Fruit fly (Drosophila melanogaster) whole organism, embryonic: Measurements from ENCODE around the gene Fie.
A peak's percentile ranks its signal among the peaks of the same experiment; 100 is the strongest.

Source experiments
- CG10147 ChIP-seq: fragments of 200-800 bp; sonication (Bioruptor generic); optimal IDR thresholded peaks from 2 replicates; lab custom pipeline; 2019; ENCODE audit warnings: missing biosample characterization, mild to moderate bottlenecking, missing genetic modification characterization, moderate library complexity
- CG12155 ChIP-seq: fragments of 200-800 bp; sonication (Bioruptor generic); optimal IDR thresholded peaks from 3 replicates; lab custom pipeline; 2016; ENCODE audit warnings: missing biosample characterization, missing genetic modification characterization
- CG12299 ChIP-seq: fragments of 200-800 bp; sonication (Bioruptor generic); optimal IDR thresholded peaks from 2 replicates; lab custom pipeline; 2018; ENCODE audit warnings: missing biosample characterization, mild to moderate bottlenecking, missing genetic modification characterization
- CG12659 ChIP-seq: fragments of 200-800 bp; sonication (Bioruptor generic); optimal IDR thresholded peaks from 3 replicates; lab custom pipeline; 2017; ENCODE audit warnings: mild to moderate bottlenecking, missing biosample characterization, missing genetic modification reagents, missing genetic modification characterization
- CG13287 ChIP-seq: fragments of 200-800 bp; sonication (Bioruptor generic); IDR thresholded peaks from 2 replicates; pipeline ENCODE4 v1.3.6; 2022; ENCODE audit warnings: missing biosample characterization, missing genetic modification characterization; ENCODE audit not compliant: partially characterized antibody
- CG14710 ChIP-seq: fragments of 200-800 bp; sonication (Bioruptor generic); optimal IDR thresholded peaks from 3 replicates; lab custom pipeline; 2019; ENCODE audit warnings: missing biosample characterization, mild to moderate bottlenecking, missing genetic modification characterization, moderate library complexity
- CG15011 ChIP-seq: fragments of 200-800 bp; sonication (Bioruptor generic); optimal IDR thresholded peaks from 3 replicates; lab custom pipeline; 2018; ENCODE audit warnings: missing biosample characterization, mild to moderate bottlenecking, missing genetic modification characterization
- CG15269 ChIP-seq: fragments of 200-800 bp; sonication (Bioruptor generic); optimal IDR thresholded peaks from 2 replicates; lab custom pipeline; 2018; ENCODE audit warnings: missing biosample characterization, mild to moderate bottlenecking, missing genetic modification characterization, moderate library complexity
- CG15514 ChIP-seq: fragments of 200-800 bp; sonication (Bioruptor generic); optimal IDR thresholded peaks from 3 replicates; lab custom pipeline; 2017; ENCODE audit warnings: missing biosample characterization, missing genetic modification characterization, mild to moderate bottlenecking, moderate library complexity, missing genetic modification reagents
- CG16813 ChIP-seq: fragments of 200-800 bp; sonication (Bioruptor generic); IDR thresholded peaks from 3 replicates; pipeline ENCODE4 v1.3.6; 2022; ENCODE audit warnings: missing biosample characterization, missing genetic modification characterization; ENCODE audit not compliant: partially characterized antibody
- CG16863 ChIP-seq: fragments of 200-800 bp; sonication (Bioruptor generic); optimal IDR thresholded peaks from 3 replicates; lab custom pipeline; 2016; ENCODE audit warnings: missing biosample characterization, missing genetic modification characterization
- CG17186 ChIP-seq: fragments of 200-800 bp; sonication (Bioruptor generic); optimal IDR thresholded peaks from 3 replicates; lab custom pipeline; 2017; ENCODE audit warnings: missing biosample characterization, missing genetic modification reagents, missing genetic modification characterization
- CG2129 ChIP-seq: fragments of 200-800 bp; sonication (Bioruptor generic); IDR thresholded peaks from 2 replicates; pipeline ENCODE4 v1.3.6; 2022; ENCODE audit warnings: missing biosample characterization, missing genetic modification characterization; ENCODE audit not compliant: partially characterized antibody
- CG2678 ChIP-seq: fragments of 200-800 bp; sonication (Bioruptor generic); optimal IDR thresholded peaks from 3 replicates; lab custom pipeline; 2019; ENCODE audit warnings: missing biosample characterization, mild to moderate bottlenecking, missing genetic modification characterization, moderate library complexity
- CG30403 ChIP-seq: fragments of 200-800 bp; sonication (Bioruptor generic); optimal IDR thresholded peaks from 3 replicates; lab custom pipeline; 2016; ENCODE audit warnings: missing biosample characterization, missing genetic modification characterization
- CG34224 ChIP-seq: fragments of 200-800 bp; sonication (Bioruptor generic); IDR thresholded peaks from 3 replicates; pipeline ENCODE4 v1.3.6; 2022; ENCODE audit warnings: missing biosample characterization, missing genetic modification characterization; ENCODE audit not compliant: partially characterized antibody
- CG34376 ChIP-seq: fragments of 200-800 bp; sonication (Bioruptor generic); optimal IDR thresholded peaks from 2 replicates; lab custom pipeline; 2018; ENCODE audit warnings: missing biosample characterization, mild to moderate bottlenecking, missing genetic modification characterization
- CG4282 ChIP-seq: fragments of 200-800 bp; sonication (Bioruptor generic); optimal IDR thresholded peaks from 2 replicates; lab custom pipeline; 2016; ENCODE audit warnings: missing biosample characterization, missing genetic modification characterization
- CG4424 ChIP-seq: fragments of 200-800 bp; sonication (Bioruptor generic); optimal IDR thresholded peaks from 3 replicates; lab custom pipeline; 2016; ENCODE audit warnings: missing biosample characterization, missing genetic modification characterization
- CG4617 ChIP-seq: fragments of 200-800 bp; sonication (Bioruptor generic); optimal IDR thresholded peaks from 3 replicates; lab custom pipeline; 2016; ENCODE audit warnings: missing biosample characterization, missing genetic modification characterization, borderline replicate concordance
- CG7928 ChIP-seq: fragments of 200-800 bp; sonication (Bioruptor generic); optimal IDR thresholded peaks from 2 replicates; lab custom pipeline; 2017; ENCODE audit warnings: missing biosample characterization, mild to moderate bottlenecking, missing genetic modification characterization
- CG7963 ChIP-seq: fragments of 200-800 bp; sonication (Bioruptor generic); IDR thresholded peaks from 3 replicates; pipeline ENCODE4 v1.3.6; 2022; ENCODE audit warnings: missing biosample characterization, missing genetic modification characterization; ENCODE audit not compliant: partially characterized antibody
- CG9797 ChIP-seq: fragments of 200-800 bp; sonication (Bioruptor generic); optimal IDR thresholded peaks from 3 replicates; lab custom pipeline; 2018; ENCODE audit warnings: missing biosample characterization, mild to moderate bottlenecking, missing genetic modification characterization
- D ChIP-seq, 2 experiments: fragments of 200-800 bp in 1 of 2; fragments of >200 bp in 1 of 2; sonication (Bioruptor generic) in 1 of 2; optimal IDR thresholded peaks; 2 replicates in 1 of 2; 3 replicates in 1 of 2; lab custom pipeline; 2017; ENCODE audit warnings: mild to moderate bottlenecking in 1 of 2, missing biosample characterization in 1 of 2, missing genetic modification characterization in 1 of 2, missing genetic modification reagents in 1 of 2
- Dp ChIP-seq: fragments of 200-800 bp; sonication (Bioruptor generic); optimal IDR thresholded peaks from 2 replicates; lab custom pipeline; 2018; ENCODE audit warnings: missing biosample characterization, mild to moderate bottlenecking, missing genetic modification characterization, moderate library complexity
- Dref ChIP-seq: fragments of 200-800 bp; sonication (Bioruptor generic); IDR thresholded peaks from 2 replicates; pipeline ENCODE4 v1.3.6; 2022; ENCODE audit warnings: missing biosample characterization, missing genetic modification characterization
- E2f2 ChIP-seq: fragments of 200-800 bp; sonication (Bioruptor generic); IDR thresholded peaks from 2 replicates; pipeline ENCODE4 v1.3.6; 2022; ENCODE audit warnings: missing biosample characterization, missing genetic modification characterization
- HmgZ ChIP-seq: fragments of 200-800 bp; sonication (Bioruptor generic); optimal IDR thresholded peaks from 2 replicates; lab custom pipeline; 2018; ENCODE audit warnings: missing biosample characterization, mild to moderate bottlenecking, missing genetic modification characterization
- Med ChIP-seq: fragments of 200-800 bp; sonication (Bioruptor generic); peaks from one replicate; lab custom pipeline; 2016; ENCODE audit warnings: missing biosample characterization, missing genetic modification characterization, mild to moderate bottlenecking, inconsistent platforms, moderate library complexity
- NfI ChIP-seq: fragments of 200-800 bp; sonication (Bioruptor generic); optimal IDR thresholded peaks from 3 replicates; lab custom pipeline; 2018; ENCODE audit warnings: missing biosample characterization, mild to moderate bottlenecking, missing genetic modification characterization, moderate library complexity
- PHDP ChIP-seq: fragments of 200-800 bp; sonication (Bioruptor generic); optimal IDR thresholded peaks from 3 replicates; lab custom pipeline; 2018; ENCODE audit warnings: missing biosample characterization, mild to moderate bottlenecking, missing genetic modification characterization, moderate library complexity
- Pdp1 ChIP-seq, 2 experiments: fragments of 200-800 bp; sonication (Bioruptor generic); optimal IDR thresholded peaks; 3 replicates each; lab custom pipeline; 2016; ENCODE audit warnings: missing biosample characterization in 2 of 2, missing genetic modification characterization in 2 of 2, mild to moderate bottlenecking in 1 of 2, moderate library complexity in 1 of 2
- Sox100B ChIP-seq: fragments of 200-800 bp; sonication (Bioruptor generic); optimal IDR thresholded peaks from 3 replicates; lab custom pipeline; 2018; ENCODE audit warnings: missing biosample characterization, mild to moderate bottlenecking, missing genetic modification characterization
- ac ChIP-seq: fragments of 200-800 bp; sonication (Bioruptor generic); optimal IDR thresholded peaks from 3 replicates; lab custom pipeline; 2017; ENCODE audit warnings: missing biosample characterization, mild to moderate bottlenecking, missing genetic modification characterization
- ato ChIP-seq: fragments of 200-800 bp; sonication (Bioruptor generic); IDR thresholded peaks from 2 replicates; pipeline ENCODE4 v1.3.6; 2022; ENCODE audit warnings: missing biosample characterization, missing genetic modification characterization; ENCODE audit not compliant: partially characterized antibody
- fd102C ChIP-seq: fragments of 200-800 bp; sonication (Bioruptor generic); optimal IDR thresholded peaks from 2 replicates; lab custom pipeline; 2018; ENCODE audit warnings: missing biosample characterization, mild to moderate bottlenecking, missing genetic modification characterization, moderate library complexity
- fd64A ChIP-seq: fragments of 200-800 bp; sonication (Bioruptor generic); optimal IDR thresholded peaks from 3 replicates; lab custom pipeline; 2018; ENCODE audit warnings: missing biosample characterization, mild to moderate bottlenecking, missing genetic modification characterization
- hb ChIP-seq: fragments of 200-800 bp; sonication (Bioruptor generic); IDR thresholded peaks from 3 replicates; pipeline ENCODE4 v1.3.6; 2022; ENCODE audit warnings: missing biosample characterization, missing genetic modification characterization; ENCODE audit not compliant: partially characterized antibody
- knrl ChIP-seq: fragments of 200-800 bp; sonication (Bioruptor generic); IDR thresholded peaks from 3 replicates; pipeline ENCODE4 v1.3.6; 2022; ENCODE audit warnings: missing biosample characterization, missing genetic modification characterization; ENCODE audit not compliant: partially characterized antibody
- lab ChIP-seq: fragments of 200-800 bp; sonication (Bioruptor generic); optimal IDR thresholded peaks from 3 replicates; lab custom pipeline; 2017; ENCODE audit warnings: missing biosample characterization, missing genetic modification characterization, mild to moderate bottlenecking, moderate library complexity, missing genetic modification reagents
- nerfin-2 ChIP-seq: fragments of 200-800 bp; sonication (Bioruptor generic); IDR thresholded peaks from 2 replicates; pipeline ENCODE4 v1.3.6; 2022; ENCODE audit warnings: missing biosample characterization, missing genetic modification characterization; ENCODE audit not compliant: partially characterized antibody
- otp ChIP-seq: fragments of 200-800 bp; sonication (Bioruptor generic); IDR thresholded peaks from 3 replicates; pipeline ENCODE4, ENCODE4 v1.3.6; 2022; ENCODE audit warnings: missing biosample characterization, missing genetic modification characterization
- scrt ChIP-seq: fragments of 200-800 bp; sonication (Bioruptor generic); optimal IDR thresholded peaks from 2 replicates; lab custom pipeline; 2018; ENCODE audit warnings: missing biosample characterization, mild to moderate bottlenecking, missing genetic modification characterization, moderate library complexity
- toy ChIP-seq: fragments of 200-800 bp; sonication (Bioruptor generic); IDR thresholded peaks from 2 replicates; pipeline ENCODE4 v1.3.6; 2022; ENCODE audit warnings: missing biosample characterization, missing genetic modification characterization
- trem ChIP-seq: fragments of 200-800 bp; optimal IDR thresholded peaks from 3 replicates; lab custom pipeline; 2019; ENCODE audit warnings: missing biosample characterization, mild to moderate bottlenecking, missing genetic modification characterization, moderate library complexity
- wor ChIP-seq: fragments of 200-800 bp; sonication (Bioruptor generic); IDR thresholded peaks from 2 replicates; pipeline ENCODE4 v1.3.6; 2022; ENCODE audit warnings: missing biosample characterization, missing genetic modification characterization

The Fie gene

dm6 chr3L:3935567-3936207 lies 43.3 kb downstream of the Fie start, which contains the start of gene Eip63F-1 (continued):
- TF ChIP-seq Sox100B (GFP tag; lab: Kevin White, UChicago) (peak; percentile 85), CG10147 (GFP tag; lab: Kevin White, UChicago) (peak; percentile 78), otp (GFP tag; lab: Robert Waterston, UW) (no peak), CG12299 (tag; lab: Kevin White, UChicago) (peak; percentile 3), CG2129 (GFP tag; lab: Robert Waterston, UW) (no peak), lab (peak; percentile 70), CG30403 (peak; percentile 75), CG15011 (peak; percentile 63), NfI (GFP tag; lab: Kevin White, UChicago) (peak; percentile 63), CG2678 (tag; lab: Kevin White, UChicago) (peak; percentile 86), trem (tag; lab: Kevin White, UChicago) (peak; percentile 28), PHDP (peak; percentile 70), CG15269 (tag; lab: Kevin White, UChicago) (peak; percentile 79), E2f2 (no peak; the same call in 1 of the 2 replicates), wor (GFP tag; lab: Robert Waterston, UW) (peak; percentile 38; the same call in 1 of the 2 replicates), D (optimal IDR thresholded peaks at IDR 0.05; lab: Kevin White, UChicago) (no peak), D (GFP tag; optimal IDR thresholded peaks at IDR 0.05; lab: Kevin White, UChicago) (peak; percentile 52), CG34376 (GFP tag; lab: Kevin White, UChicago) (peak; percentile 22)

- peak; percentile 1 for TF ChIP-seq HmgZ (tag; lab: Kevin White, UChicago)
- no peak for TF ChIP-seq ac (GFP tag; lab: Kevin White, UChicago)
- peak; percentile 77 for TF ChIP-seq Dp
- no peak for TF ChIP-seq CG9797 (GFP tag; lab: Kevin White, UChicago)
- peak; percentile 23 for TF ChIP-seq CG12155 (GFP tag; lab: Kevin White, UChicago)
- peak; percentile 80 for TF ChIP-seq knrl (GFP tag; lab: Robert Waterston, UW)
- peak; percentile 44 for TF ChIP-seq CG17186 (GFP tag; lab: Kevin White, UChicago)
- peak; percentile 86 for TF ChIP-seq CG34224 (GFP tag; lab: Robert Waterston, UW)
- TF ChIP-seq CG7928: no peak
- peak; percentile 36 for TF ChIP-seq CG14710 (tag; lab: Kevin White, UChicago)
- peak; percentile 6 for TF ChIP-seq CG12659 (GFP tag; lab: Kevin White, UChicago)
- TF ChIP-seq CG4424 (GFP tag; lab: Kevin White, UChicago): no peak
- peak; percentile 56 for TF ChIP-seq ato (GFP tag; lab: Robert Waterston, UW)
- no peak for TF ChIP-seq CG16863 (GFP tag; lab: Kevin White, UChicago)
- no peak for TF ChIP-seq nerfin-2 (GFP tag; lab: Robert Waterston, UW)
- no peak for TF ChIP-seq fd64A (GFP tag; lab: Kevin White, UChicago)
- TF ChIP-seq hb (GFP tag; lab: Robert Waterston, UW): peak; percentile 67; the same call in 2 of the 3 replicates
- TF ChIP-seq scrt: no peak
- peak; percentile 84 for TF ChIP-seq CG16813
- TF ChIP-seq Pdp1 (GFP tag; optimal IDR thresholded peaks at IDR 0.05; lab: Kevin White, UChicago): peak in 1 of 2 experiments; percentile 51
- TF ChIP-seq toy (GFP tag; lab: Robert Waterston, UW): no peak
- peak; percentile 79 for TF ChIP-seq Dref
- peak; percentile 39 for TF ChIP-seq CG15514 (GFP tag; lab: Kevin White, UChicago)
- peak; percentile 52; the same call in 2 of the 3 replicates for TF ChIP-seq CG7963 (GFP tag; lab: Robert Waterston, UW)
- TF ChIP-seq CG4282 (GFP tag; lab: Kevin White, UChicago): no peak
- TF ChIP-seq CG4617 (GFP tag; lab: Kevin White, UChicago): peak; percentile 25
- TF ChIP-seq fd102C (GFP tag; lab: Kevin White, UChicago): no peak
- TF ChIP-seq E2f2: peak; percentile 79
- TF ChIP-seq Med (GFP tag; lab: Kevin White, UChicago): peak; percentile 31
- peak; percentile 92 for TF ChIP-seq CG13287 (GFP tag; lab: Robert Waterston, UW)
These were observed 45.4 kb downstream of the Fie start, which contains the start of gene CG10866 for dm6 chr3L:3937806-3938205. Gene CG10866 (minus strand): TSS chr3L:3937992.
